Worm (Caenorhabditis elegans) whole organism, L3 larva: ENCODE data around the gene rec-8.

ENCODE experiments used
- R02D3.7 ChIP-seq: fragments of 150-350 bp; optimal IDR thresholded peaks from 2 replicates; lab custom pipeline; 2014; ENCODE audit warnings: missing biosample characterization, missing genetic modification characterization
- ceh-82 ChIP-seq: fragments of 150-350 bp; optimal IDR thresholded peaks from 2 replicates; lab custom pipeline; 2014; ENCODE audit warnings: missing biosample characterization, missing genetic modification characterization
- daf-12 ChIP-seq: fragments of 150-350 bp; optimal IDR thresholded peaks from 2 replicates; lab custom pipeline; 2014; ENCODE audit warnings: missing biosample characterization, missing genetic modification reagents, missing genetic modification characterization
- elt-3 ChIP-seq, 3 experiments: fragments of 150-350 bp in 1 of 3; sonication (generic microtip) in 2 of 3; optimal IDR thresholded peaks; 2 replicates in 2 of 3; 4 replicates in 1 of 3; lab custom pipeline; 2014 to 2017; ENCODE audit warnings: missing biosample characterization in 3 of 3, missing genetic modification characterization in 3 of 3
- fkh-10 ChIP-seq: sonication (generic microtip); optimal IDR thresholded peaks from 2 replicates; lab custom pipeline; 2017; ENCODE audit warnings: missing biosample characterization, missing genetic modification reagents, missing genetic modification characterization
- fos-1 ChIP-seq: fragments of 150-350 bp; optimal IDR thresholded peaks from 2 replicates; lab custom pipeline; 2014; ENCODE audit warnings: missing biosample characterization, missing genetic modification characterization
- jun-1 ChIP-seq: fragments of 150-350 bp; optimal IDR thresholded peaks from 2 replicates; lab custom pipeline; 2014; ENCODE audit warnings: missing biosample characterization, missing genetic modification reagents, missing genetic modification characterization
- lsy-12 ChIP-seq: sonication (generic microtip); optimal IDR thresholded peaks from 2 replicates; lab custom pipeline; 2016; ENCODE audit warnings: mild to moderate bottlenecking, missing genetic modification characterization, missing compliant biosample characterization
- mdl-1 ChIP-seq: fragments of 150-350 bp; optimal IDR thresholded peaks from 2 replicates; lab custom pipeline; 2014; ENCODE audit warnings: missing biosample characterization, missing genetic modification characterization
- nhr-11 ChIP-seq: fragments of 150-350 bp; optimal IDR thresholded peaks from 2 replicates; lab custom pipeline; 2014; ENCODE audit warnings: missing biosample characterization, missing genetic modification characterization
- nhr-77 ChIP-seq: fragments of 150-350 bp; optimal IDR thresholded peaks from 2 replicates; lab custom pipeline; 2014; ENCODE audit warnings: missing biosample characterization, missing genetic modification characterization
- pha-4 ChIP-seq: fragments of 150-350 bp; optimal IDR thresholded peaks from 2 replicates; lab custom pipeline; 2014; ENCODE audit warnings: missing biosample characterization, missing genetic modification reagents, missing genetic modification characterization
- snpc-4 ChIP-seq: fragments of 150-350 bp; optimal IDR thresholded peaks from 2 replicates; lab custom pipeline; 2014; ENCODE audit warnings: missing biosample characterization, missing genetic modification characterization
- ztf-4 ChIP-seq: fragments of 150-350 bp; optimal IDR thresholded peaks from 2 replicates; lab custom pipeline; 2014; ENCODE audit warnings: missing biosample characterization, missing genetic modification characterization

ce11 chrIV:13354044-13354443, 1.1 kb upstream of the rec-8 start:
- TF ChIP-seq fos-1 (tag; lab: Kevin White, UChicago) (no peak), mdl-1 (tag; lab: Kevin White, UChicago) (no peak), daf-12 (tag; lab: Kevin White, UChicago) (no peak), fkh-10 (no peak), snpc-4 (no peak), jun-1 (no peak), elt-3 (tag; optimal IDR thresholded peaks at IDR 0.05; lab: Kevin White, UChicago) (no peak), pha-4 (no peak), ztf-4 (tag; lab: Kevin White, UChicago) (no peak), R02D3.7 (tag; lab: Kevin White, UChicago) (no peak), ceh-82 (tag; lab: Kevin White, UChicago) (no peak), nhr-11 (tag; lab: Kevin White, UChicago) (no peak), lsy-12 (tag; lab: Kevin White, UChicago) (no peak), nhr-77 (tag; lab: Kevin White, UChicago) (no peak)
